Worm (Caenorhabditis elegans) whole organism, young adult: ENCODE data around the gene F45G2.9.
A peak's percentile ranks its signal among the peaks of the same experiment; 100 is the strongest.

Experiments used
- B0035.1 ChIP-seq: sonication (generic microtip); optimal IDR thresholded peaks from 2 replicates; lab custom pipeline; 2016; ENCODE audit warnings: missing genetic modification characterization, mild to moderate bottlenecking, missing compliant biosample characterization, missing genotype, missing genetic modification reagents
- B0336.3 ChIP-seq: fragments of 200-800 bp; sonication (Bioruptor generic); IDR thresholded peaks from 2 replicates; pipeline ENCODE4 v1.3.6; 2022; ENCODE audit warnings: missing genetic modification characterization, missing compliant biosample characterization
- D2030.7 ChIP-seq: fragments of 200-800 bp; sonication (Bioruptor generic); IDR thresholded peaks from 2 replicates; pipeline ENCODE4 v1.3.6; 2022; ENCODE audit warnings: missing genetic modification reagents, missing genetic modification characterization, missing compliant biosample characterization
- F49E8.2 ChIP-seq: sonication (generic microtip); optimal IDR thresholded peaks from 3 replicates; lab custom pipeline; 2017; ENCODE audit warnings: missing genetic modification characterization, mild to moderate bottlenecking, missing compliant biosample characterization, antibody characterized with exemption, moderate library complexity; ENCODE audit not compliant: insufficient read depth
- F52B5.7 ChIP-seq: sonication (generic microtip); optimal IDR thresholded peaks from 2 replicates; lab custom pipeline; 2016; ENCODE audit warnings: mild to moderate bottlenecking, missing genetic modification characterization, missing compliant biosample characterization
- F55B11.4 ChIP-seq: sonication (generic microtip); optimal IDR thresholded peaks from 2 replicates; lab custom pipeline; 2016; ENCODE audit warnings: missing compliant biosample characterization, missing genetic modification characterization, borderline replicate concordance; ENCODE audit not compliant: insufficient read depth
- F57C9.4 ChIP-seq: sonication (generic microtip); optimal IDR thresholded peaks from 2 replicates; lab custom pipeline; 2017; ENCODE audit warnings: mild to moderate bottlenecking, missing genetic modification characterization, missing compliant biosample characterization
- Y53G8AR.9 ChIP-seq: fragments of 200-800 bp; sonication (Bioruptor generic); conservative IDR thresholded peaks from 2 replicates; pipeline ENCODE4 v1.3.6; 2022; ENCODE audit warnings: missing genetic modification reagents, missing genetic modification characterization, missing compliant biosample characterization
- Y67H2A.10 ChIP-seq: fragments of 200-800 bp; sonication (Bioruptor generic); conservative IDR thresholded peaks from 2 replicates; pipeline ENCODE4 v1.3.6; 2022; ENCODE audit warnings: missing genetic modification reagents, missing genetic modification characterization, missing compliant biosample characterization
- ZK185.1 ChIP-seq: sonication (generic microtip); optimal IDR thresholded peaks from 2 replicates; lab custom pipeline; 2016; ENCODE audit warnings: mild to moderate bottlenecking, missing genetic modification characterization, missing compliant biosample characterization; ENCODE audit not compliant: poor library complexity, severe bottlenecking
- aptf-2 ChIP-seq: fragments of 200-800 bp; sonication (Bioruptor generic); conservative IDR thresholded peaks from 2 replicates; pipeline ENCODE4 v1.3.6; 2022; ENCODE audit warnings: missing genetic modification reagents, missing genetic modification characterization, missing compliant biosample characterization
- attf-3 ChIP-seq: fragments of 200-800 bp; sonication (Bioruptor generic); conservative IDR thresholded peaks from 2 replicates; pipeline ENCODE4 v1.3.6; 2022; ENCODE audit warnings: missing genetic modification reagents, missing genetic modification characterization, missing compliant biosample characterization
- attf-5 ChIP-seq: fragments of 200-800 bp; sonication (Bioruptor generic); optimal IDR thresholded peaks from 2 replicates; lab custom pipeline; 2018; ENCODE audit warnings: mild to moderate bottlenecking, missing genetic modification characterization, missing compliant biosample characterization
- attf-6 ChIP-seq: fragments of 200-800 bp; sonication (Bioruptor generic); IDR thresholded peaks from 2 replicates; pipeline ENCODE4 v1.3.6; 2022; ENCODE audit warnings: missing genetic modification reagents, missing genetic modification characterization, missing compliant biosample characterization
- ccch-3 ChIP-seq: fragments of 200-800 bp; sonication (Bioruptor generic); optimal IDR thresholded peaks from 2 replicates; lab custom pipeline; 2018; ENCODE audit warnings: mild to moderate bottlenecking, missing genetic modification characterization, missing compliant biosample characterization
- cebp-1 ChIP-seq, 2 experiments: fragments of 200-800 bp in 1 of 2; sonication (Bioruptor generic) in 1 of 2; sonication (generic microtip) in 1 of 2; IDR thresholded peaks in 1 of 2; optimal IDR thresholded peaks in 1 of 2; 2 replicates each; pipeline versions ENCODE4 v1.3.6 to Lab custom; 2017 to 2022; ENCODE audit warnings: missing compliant biosample characterization in 2 of 2, missing genetic modification characterization in 2 of 2, mild to moderate bottlenecking in 1 of 2, missing genetic modification reagents in 1 of 2, moderate library complexity in 1 of 2
- cebp-2 ChIP-seq: fragments of 200-800 bp; sonication (Bioruptor generic); IDR thresholded peaks from 2 replicates; pipeline ENCODE4 v1.3.6; 2022; ENCODE audit warnings: missing genetic modification characterization, missing compliant biosample characterization
- ceh-100 ChIP-seq: fragments of 200-800 bp; sonication (Bioruptor generic); IDR thresholded peaks from 2 replicates; pipeline ENCODE4 v1.3.6; 2022; ENCODE audit warnings: missing genetic modification reagents, missing genetic modification characterization, missing compliant biosample characterization
- chd-7 ChIP-seq: sonication (generic microtip); optimal IDR thresholded peaks from 2 replicates; lab custom pipeline; 2016; ENCODE audit warnings: mild to moderate bottlenecking, missing genetic modification characterization, moderate library complexity, missing compliant biosample characterization
- efl-1 ChIP-seq: fragments of 150-350 bp; optimal IDR thresholded peaks from 2 replicates; lab custom pipeline; 2014; ENCODE audit warnings: missing biosample characterization, missing genetic modification reagents, missing genetic modification characterization
- ets-4 ChIP-seq: fragments of 200-800 bp; sonication (Bioruptor generic); optimal IDR thresholded peaks from 2 replicates; lab custom pipeline; 2018; ENCODE audit warnings: mild to moderate bottlenecking, missing genetic modification characterization, missing compliant biosample characterization
- hmg-1.2 ChIP-seq: fragments of 200-800 bp; sonication (Bioruptor generic); IDR thresholded peaks from 2 replicates; pipeline ENCODE4 v1.3.6; 2022; ENCODE audit warnings: missing genetic modification reagents, missing genetic modification characterization, missing compliant biosample characterization
- hmg-20 ChIP-seq: fragments of 200-800 bp; sonication (Bioruptor generic); IDR thresholded peaks from 2 replicates; pipeline ENCODE4 v1.3.6; 2022; ENCODE audit warnings: missing genetic modification reagents, missing genetic modification characterization, missing compliant biosample characterization
- hrde-1 ChIP-seq: sonication (generic microtip); optimal IDR thresholded peaks from 2 replicates; lab custom pipeline; 2016; ENCODE audit warnings: missing genetic modification characterization, mild to moderate bottlenecking, missing compliant biosample characterization, moderate library complexity, missing genotype, missing genetic modification reagents, borderline replicate concordance
- let-607 ChIP-seq, 2 experiments: fragments of 200-800 bp in 1 of 2; sonication (Bioruptor generic) in 1 of 2; sonication (generic microtip) in 1 of 2; optimal IDR thresholded peaks; 2 replicates each; lab custom pipeline; 2016 to 2018; ENCODE audit warnings: mild to moderate bottlenecking in 2 of 2, missing compliant biosample characterization in 2 of 2, missing genetic modification characterization in 2 of 2, moderate library complexity in 2 of 2, missing genotype in 1 of 2
- lin-26 ChIP-seq: fragments of 200-800 bp; sonication (Bioruptor generic); IDR thresholded peaks from 2 replicates; pipeline ENCODE4 v1.3.6; 2022; ENCODE audit warnings: missing genetic modification reagents, missing genetic modification characterization, missing compliant biosample characterization
- lir-1 ChIP-seq: fragments of 200-800 bp; sonication (Bioruptor generic); conservative IDR thresholded peaks from 2 replicates; pipeline ENCODE4 v1.3.6; 2022; ENCODE audit warnings: missing genetic modification reagents, missing genetic modification characterization, missing compliant biosample characterization
- lsl-1 ChIP-seq: fragments of 200-800 bp; sonication (Bioruptor generic); optimal IDR thresholded peaks from 2 replicates; lab custom pipeline; 2018; ENCODE audit warnings: mild to moderate bottlenecking, missing genetic modification characterization, moderate library complexity, missing compliant biosample characterization
- madf-10 ChIP-seq: sonication (generic microtip); optimal IDR thresholded peaks from 2 replicates; lab custom pipeline; 2016; ENCODE audit warnings: mild to moderate bottlenecking, missing genetic modification characterization, missing compliant biosample characterization
- mcd-1 ChIP-seq: fragments of 200-800 bp; sonication (Bioruptor generic); IDR thresholded peaks from 2 replicates; pipeline ENCODE4 v1.3.6; 2022; ENCODE audit warnings: missing genetic modification reagents, missing genetic modification characterization, missing compliant biosample characterization
- mes-4 ChIP-seq: sonication (generic microtip); optimal IDR thresholded peaks from 2 replicates; lab custom pipeline; 2016; ENCODE audit warnings: missing genotype, missing genetic modification characterization, missing compliant biosample characterization
- nhr-179 ChIP-seq: sonication (generic microtip); optimal IDR thresholded peaks from 2 replicates; lab custom pipeline; 2016; ENCODE audit warnings: mild to moderate bottlenecking, missing genetic modification characterization, missing compliant biosample characterization
- pbrm-1 ChIP-seq: fragments of 200-800 bp; sonication (Bioruptor generic); IDR thresholded peaks from 2 replicates; pipeline ENCODE4 v1.3.6; 2022; ENCODE audit warnings: missing genetic modification reagents, missing genetic modification characterization, missing compliant biosample characterization
- pha-4 ChIP-seq: fragments of 150-350 bp; sonication (generic microtip); optimal IDR thresholded peaks from 2 replicates; lab custom pipeline; 2014; ENCODE audit warnings: missing biosample characterization, missing genetic modification reagents, missing genetic modification characterization
- rec-8 ChIP-seq, 2 experiments: sonication (generic microtip); optimal IDR thresholded peaks; 2 replicates each; lab custom pipeline; 2016; ENCODE audit warnings: mild to moderate bottlenecking in 2 of 2, missing genetic modification characterization in 2 of 2, missing genetic modification reagents in 2 of 2, missing genotype in 2 of 2, missing biosample characterization in 1 of 2, missing compliant biosample characterization in 1 of 2, moderate library complexity in 1 of 2
- rpc-1 ChIP-seq, 2 experiments: fragments of 150-350 bp in 1 of 2; sonication (generic microtip) in 1 of 2; optimal IDR thresholded peaks; 2 replicates each; lab custom pipeline; 2014 to 2018; ENCODE audit warnings: missing biosample characterization in 1 of 2, missing genetic modification characterization in 1 of 2, missing genetic modification reagents in 1 of 2, missing genotype in 1 of 2
- sdz-38 ChIP-seq: sonication (generic microtip); optimal IDR thresholded peaks from 2 replicates; lab custom pipeline; 2016; ENCODE audit warnings: missing genotype, missing genetic modification characterization, missing compliant biosample characterization
- sea-2 ChIP-seq: fragments of 200-800 bp; sonication (Bioruptor generic); IDR thresholded peaks from 2 replicates; pipeline ENCODE4 v1.3.6; 2022; ENCODE audit warnings: missing genetic modification characterization, missing compliant biosample characterization
- somi-1 ChIP-seq: fragments of 200-800 bp; sonication (Bioruptor generic); optimal IDR thresholded peaks from 2 replicates; lab custom pipeline; 2018; ENCODE audit warnings: mild to moderate bottlenecking, missing genetic modification characterization, missing compliant biosample characterization
- tbp1 ChIP-seq: fragments of 200-800 bp; sonication (Bioruptor generic); optimal IDR thresholded peaks from 2 replicates; lab custom pipeline; 2018; ENCODE audit warnings: mild to moderate bottlenecking, missing genetic modification characterization, missing compliant biosample characterization
- tlf-1 ChIP-seq: fragments of 200-800 bp; sonication (Bioruptor generic); optimal IDR thresholded peaks from 2 replicates; lab custom pipeline; 2018; ENCODE audit warnings: mild to moderate bottlenecking, missing genetic modification characterization, missing compliant biosample characterization
- xnd-1 ChIP-seq: sonication (generic microtip); optimal IDR thresholded peaks from 2 replicates; lab custom pipeline; 2016; ENCODE audit warnings: missing genotype, missing genetic modification reagents, missing genetic modification characterization, missing compliant biosample characterization
- ztf-22 ChIP-seq: fragments of 200-800 bp; sonication (Bioruptor generic); optimal IDR thresholded peaks from 2 replicates; lab custom pipeline; 2018; ENCODE audit warnings: mild to moderate bottlenecking, missing genetic modification characterization, moderate library complexity, missing compliant biosample characterization
- ztf-26 ChIP-seq: sonication (generic microtip); optimal IDR thresholded peaks from 2 replicates; lab custom pipeline; 2017; ENCODE audit warnings: missing genetic modification characterization, missing compliant biosample characterization

The F45G2.9 gene

ce11 chrIII:13464493-13465362 lies 28.0 kb upstream of the F45G2.9 start, which contains the start of gene kel-3 (continued):
- TF ChIP-seq attf-6 (GFP tag; lab: Robert Waterston, UW) (peak; percentile 87), aptf-2 (GFP tag; lab: Robert Waterston, UW) (no peak), nhr-179 (tag; lab: Kevin White, UChicago) (peak; percentile 54), efl-1 (GFP tag; lab: Kevin White, UChicago) (peak; percentile 40), tbp1 (peak; percentile 71), cebp-2 (GFP tag; lab: Robert Waterston, UW) (no peak; the same call in 1 of the 2 replicates), ccch-3 (GFP tag; lab: Kevin White, UChicago) (peak; percentile 42), lir-1 (GFP tag; lab: Robert Waterston, UW) (no peak), B0336.3 (peak; percentile 95), lsl-1 (GFP tag; lab: Kevin White, UChicago) (peak; percentile 73), sdz-38 (no peak), D2030.7 (GFP tag; lab: Robert Waterston, UW) (peak; percentile 91), sea-2 (GFP tag; lab: Robert Waterston, UW) (peak; percentile 66; the same call in 1 of the 2 replicates), attf-3 (GFP tag; lab: Robert Waterston, UW) (peak; percentile 32; the same call in 1 of the 2 replicates), hmg-20 (GFP tag; lab: Robert Waterston, UW) (peak; percentile 34; the same call in 1 of the 2 replicates), mes-4 (peak; percentile 54), ets-4 (GFP tag; lab: Kevin White, UChicago) (peak; percentile 96), tlf-1 (GFP tag; lab: Kevin White, UChicago) (peak; percentile 97), ztf-22 (GFP tag; lab: Kevin White, UChicago) (peak; percentile 95), xnd-1 (tag; lab: Kevin White, UChicago) (peak; percentile 33), F55B11.4 (tag; lab: Kevin White, UChicago) (no peak), B0035.1 (tag; lab: Kevin White, UChicago) (peak; percentile 90), mcd-1 (GFP tag; lab: Robert Waterston, UW) (peak; percentile 74), rpc-1 (optimal IDR thresholded peaks at IDR 0.05; lab: Kevin White, UChicago) (no peak), rpc-1 (tag; optimal IDR thresholded peaks at IDR 0.05; lab: Kevin White, UChicago) (peak; percentile 11), hmg-1.2 (peak; percentile 56), attf-5 (GFP tag; lab: Kevin White, UChicago) (peak; percentile 70), F49E8.2 (peak; percentile 99), somi-1 (peak; percentile 77), hrde-1 (peak; percentile 98), pbrm-1 (peak; percentile 86), Y53G8AR.9 (GFP tag; lab: Robert Waterston, UW) (peak; percentile 97), rec-8 (tag; optimal IDR thresholded peaks at IDR 0.05; lab: Kevin White, UChicago) (peak; percentile 31 to 57), cebp-1 (GFP tag; IDR thresholded peaks at IDR 0.05; lab: Robert Waterston, UW) (no peak), cebp-1 (tag; optimal IDR thresholded peaks at IDR 0.05; lab: Kevin White, UChicago) (peak; percentile 78), Y67H2A.10 (GFP tag; lab: Robert Waterston, UW) (no peak), F52B5.7 (tag; lab: Kevin White, UChicago) (peak; percentile 95), madf-10 (tag; lab: Kevin White, UChicago) (peak; percentile 73), ZK185.1 (tag; lab: Kevin White, UChicago) (peak; percentile 66), let-607 (tag; optimal IDR thresholded peaks at IDR 0.05; lab: Kevin White, UChicago) (peak; percentile 60 to 71), F57C9.4 (peak; percentile 92), ceh-100 (GFP tag; lab: Robert Waterston, UW) (peak; percentile 76), chd-7 (tag; lab: Kevin White, UChicago) (peak; percentile 96), pha-4 (tag; lab: Kevin White, UChicago) (peak; percentile 72), lin-26 (peak; percentile 92), ztf-26 (tag; lab: Kevin White, UChicago) (peak; percentile 77)
